ENCODE assay signal across 1 fruit fly cellular context in genomic region chr3L:15235289-15236080, dm6.
A peak's percentile ranks its signal among the peaks of the same experiment; 100 is the strongest.
TF ChIP-seq lines count a peak whose summit lies in the region.

Gene Tollo, plus strand, starts transcription at chr3L:15235619.

TF ChIP-seq in whole organism, embryonic, 481 proteins besides CTCF, POLR2A, EP300 and RAD21 (continued from another document and continues in another):
- 0 out of 2 replicates have a peak, but pooled peaks have one; percentile 28 for TF ChIP-seq CG14667 (GFP tag; IDR thresholded peaks at IDR 0.05; lab: Robert Waterston, UW)
- no peak for TF ChIP-seq Nf-YA (GFP tag; IDR thresholded peaks at IDR 0.05; lab: Robert Waterston, UW)
- TF ChIP-seq tup (GFP tag; optimal IDR thresholded peaks at IDR 0.05; lab: Kevin White, UChicago) = no peak
- TF ChIP-seq dan (GFP tag; IDR thresholded peaks at IDR 0.05; lab: Robert Waterston, UW) = no peak
- peak; percentile 66; the same call in 2 of the 3 replicates for TF ChIP-seq CG14860 (GFP tag; IDR thresholded peaks at IDR 0.05; lab: Robert Waterston, UW; ENCODE audit: partially characterized antibody)
- peak; percentile 22 for TF ChIP-seq kah (GFP tag; optimal IDR thresholded peaks at IDR 0.05; lab: Kevin White, UChicago)
- no peak for TF ChIP-seq Atf6 (GFP tag; IDR thresholded peaks at IDR 0.05; lab: Robert Waterston, UW)
- TF ChIP-seq pzg (GFP tag; optimal IDR thresholded peaks at IDR 0.05; lab: Kevin White, UChicago) = no peak
- no peak for TF ChIP-seq YL-1 (GFP tag; optimal IDR thresholded peaks at IDR 0.05; lab: Kevin White, UChicago)
- no peak for TF ChIP-seq CG3838 (GFP tag; optimal IDR thresholded peaks at IDR 0.05; lab: Kevin White, UChicago)
- no peak for TF ChIP-seq gfzf (GFP tag; optimal IDR thresholded peaks at IDR 0.05; lab: Kevin White, UChicago)
- peak; percentile 16 for TF ChIP-seq CG13424 (tag; optimal IDR thresholded peaks at IDR 0.05; lab: Kevin White, UChicago)
- no peak for TF ChIP-seq PHDP (tag; optimal IDR thresholded peaks at IDR 0.05; lab: Kevin White, UChicago)
- TF ChIP-seq jigr1 (GFP tag; IDR thresholded peaks at IDR 0.05; lab: Robert Waterston, UW) = no peak
- TF ChIP-seq dati (GFP tag; IDR thresholded peaks at IDR 0.05; lab: Robert Waterston, UW) = no peak
- TF ChIP-seq repo (GFP tag; optimal IDR thresholded peaks at IDR 0.05; lab: Kevin White, UChicago) = no peak
- no peak for TF ChIP-seq Hey (tag; optimal IDR thresholded peaks at IDR 0.05; lab: Kevin White, UChicago)
- TF ChIP-seq chn (GFP tag; optimal IDR thresholded peaks at IDR 0.05; lab: Kevin White, UChicago) = peak; percentile 48
- no peak for TF ChIP-seq CG10267 (tag; optimal IDR thresholded peaks at IDR 0.05; lab: Kevin White, UChicago)
- TF ChIP-seq Bgb (GFP tag; IDR thresholded peaks at IDR 0.05; lab: Robert Waterston, UW; ENCODE audit: partially characterized antibody) = peak; percentile 82
- no peak for TF ChIP-seq CG10979 (tag; optimal IDR thresholded peaks at IDR 0.05; lab: Kevin White, UChicago)
- TF ChIP-seq CG1233 (GFP tag; optimal IDR thresholded peaks at IDR 0.05; lab: Kevin White, UChicago) = peak; percentile 20
- no peak for TF ChIP-seq CG12769 (tag; optimal IDR thresholded peaks at IDR 0.05; lab: Kevin White, UChicago)
- peak; percentile 70 for TF ChIP-seq zen (tag; optimal IDR thresholded peaks at IDR 0.05; lab: Kevin White, UChicago)
- TF ChIP-seq Gug (GFP tag; IDR thresholded peaks at IDR 0.05; lab: Robert Waterston, UW) = peak; percentile 69; the same call in 3 of the 4 replicates
- peak; percentile 92 for TF ChIP-seq chm (GFP tag; IDR thresholded peaks at IDR 0.05; lab: Robert Waterston, UW)
- TF ChIP-seq caup (GFP tag; optimal IDR thresholded peaks at IDR 0.05; lab: Kevin White, UChicago; ENCODE audit: severe bottlenecking) = peak; percentile 4
- no peak for TF ChIP-seq Bdp1 (GFP tag; optimal IDR thresholded peaks at IDR 0.05; lab: Kevin White, UChicago)
- peak; percentile 7 for TF ChIP-seq CG6654 (GFP tag; optimal IDR thresholded peaks at IDR 0.05; lab: Kevin White, UChicago)
- no peak for TF ChIP-seq wdn (GFP tag; IDR thresholded peaks at IDR 0.05; lab: Robert Waterston, UW)
- peak; percentile 34 for TF ChIP-seq CG33213 (GFP tag; optimal IDR thresholded peaks at IDR 0.05; lab: Kevin White, UChicago)
- TF ChIP-seq D19B (GFP tag; optimal IDR thresholded peaks at IDR 0.05; lab: Kevin White, UChicago) = no peak
- TF ChIP-seq nau (GFP tag; optimal IDR thresholded peaks at IDR 0.05; lab: Kevin White, UChicago) = no peak
- TF ChIP-seq Jarid2 (GFP tag; optimal IDR thresholded peaks at IDR 0.05; lab: Kevin White, UChicago) = peak; percentile 100
- no peak for TF ChIP-seq abd-A (tag; optimal IDR thresholded peaks at IDR 0.05; lab: Kevin White, UChicago)
- TF ChIP-seq hbn (GFP tag; IDR thresholded peaks at IDR 0.05; lab: Robert Waterston, UW; ENCODE audit: partially characterized antibody) = no peak
- no peak for TF ChIP-seq Chrac-16 (GFP tag; optimal IDR thresholded peaks at IDR 0.05; lab: Kevin White, UChicago)
- TF ChIP-seq GATAe (GFP tag; conservative IDR thresholded peaks at IDR 0.05; lab: Robert Waterston, UW) = no peak
- TF ChIP-seq eve (GFP tag; optimal IDR thresholded peaks at IDR 0.05; lab: Kevin White, UChicago) = no peak
- no peak for TF ChIP-seq ham (GFP tag; IDR thresholded peaks at IDR 0.05; lab: Robert Waterston, UW)
- peak; percentile 87 for TF ChIP-seq sens (GFP tag; lab: Kevin White, UChicago)
- TF ChIP-seq Sry-β (GFP tag; optimal IDR thresholded peaks at IDR 0.05; lab: Kevin White, UChicago) = no peak
- TF ChIP-seq mirr (GFP tag; optimal IDR thresholded peaks at IDR 0.05; lab: Kevin White, UChicago) = no peak
- peak; percentile 29; the same call in 1 of the 3 replicates for TF ChIP-seq Aef1 (GFP tag; IDR thresholded peaks at IDR 0.05; lab: Robert Waterston, UW)
- TF ChIP-seq schlank (tag; optimal IDR thresholded peaks at IDR 0.05; lab: Kevin White, UChicago) = no peak
- TF ChIP-seq CG10431 (GFP tag; optimal IDR thresholded peaks at IDR 0.05; lab: Kevin White, UChicago) = no peak
- TF ChIP-seq Meics (GFP tag; optimal IDR thresholded peaks at IDR 0.05; lab: Kevin White, UChicago) = no peak
- TF ChIP-seq CG9609 (GFP tag; optimal IDR thresholded peaks at IDR 0.05; lab: Kevin White, UChicago) = peak; percentile 47
- TF ChIP-seq fd102C (GFP tag; optimal IDR thresholded peaks at IDR 0.05; lab: Kevin White, UChicago) = peak; percentile 30
- no peak for TF ChIP-seq CG17612 (GFP tag; IDR thresholded peaks at IDR 0.05; lab: Robert Waterston, UW)
- no peak for TF ChIP-seq en (GFP tag; optimal IDR thresholded peaks at IDR 0.05; lab: Kevin White, UChicago)
- TF ChIP-seq B-H2 (GFP tag; optimal IDR thresholded peaks at IDR 0.05; lab: Kevin White, UChicago) = no peak
- TF ChIP-seq CG13296 (GFP tag; optimal IDR thresholded peaks at IDR 0.05; lab: Kevin White, UChicago) = no peak
- no peak; the same call in 1 of the 2 replicates for TF ChIP-seq H2.0 (GFP tag; IDR thresholded peaks at IDR 0.05; lab: Robert Waterston, UW)
- peak; percentile 28 for TF ChIP-seq CG9817 (tag; optimal IDR thresholded peaks at IDR 0.05; lab: Kevin White, UChicago)
- peak; percentile 55 for TF ChIP-seq Rx (GFP tag; IDR thresholded peaks at IDR 0.05; lab: Robert Waterston, UW)
- peak; percentile 37 for TF ChIP-seq sob (GFP tag; IDR thresholded peaks at IDR 0.05; lab: Robert Waterston, UW)
- peak; percentile 65 to 76 for TF ChIP-seq Trl (optimal IDR thresholded peaks at IDR 0.05; lab: Kevin White, UChicago)
- peak; percentile 22 for TF ChIP-seq Trl (GFP tag; optimal IDR thresholded peaks at IDR 0.05; lab: Kevin White, UChicago)
- no peak for TF ChIP-seq CG4854 (GFP tag; optimal IDR thresholded peaks at IDR 0.05; lab: Kevin White, UChicago)
- no peak for TF ChIP-seq klu (GFP tag; IDR thresholded peaks at IDR 0.05; lab: Robert Waterston, UW)
- TF ChIP-seq CG3995 (GFP tag; optimal IDR thresholded peaks at IDR 0.05; lab: Kevin White, UChicago) = no peak
- TF ChIP-seq Lpt (GFP tag; optimal IDR thresholded peaks at IDR 0.05; lab: Kevin White, UChicago) = no peak
- no peak for TF ChIP-seq Dref (GFP tag; IDR thresholded peaks at IDR 0.05; lab: Robert Waterston, UW)
- no peak for TF ChIP-seq p53 (GFP tag; optimal IDR thresholded peaks at IDR 0.05; lab: Kevin White, UChicago)
- no peak for TF ChIP-seq CG4820 (GFP tag; optimal IDR thresholded peaks at IDR 0.05; lab: Kevin White, UChicago)
- TF ChIP-seq sr (GFP tag; IDR thresholded peaks at IDR 0.05; lab: Robert Waterston, UW) = no peak
- TF ChIP-seq CG10366 (GFP tag; IDR thresholded peaks at IDR 0.05; lab: Robert Waterston, UW) = peak; percentile 39; the same call in 1 of the 2 replicates
- TF ChIP-seq vnd (GFP tag; IDR thresholded peaks at IDR 0.05; lab: Robert Waterston, UW; ENCODE audit: partially characterized antibody) = 0 out of 3 replicates have a peak, but pooled peaks have one; percentile 38
- no peak for TF ChIP-seq Kr (GFP tag; optimal IDR thresholded peaks at IDR 0.05; lab: Kevin White, UChicago)
- TF ChIP-seq exex (tag; optimal IDR thresholded peaks at IDR 0.05; lab: Kevin White, UChicago) = no peak
- peak; percentile 93 for TF ChIP-seq Ets65A (GFP tag; lab: Kevin White, UChicago)
- TF ChIP-seq pho (GFP tag; optimal IDR thresholded peaks at IDR 0.05; lab: Kevin White, UChicago) = peak; percentile 51
- no peak for TF ChIP-seq CG31388 (GFP tag; optimal IDR thresholded peaks at IDR 0.05; lab: Kevin White, UChicago)
- no peak for TF ChIP-seq CG3065 (GFP tag; optimal IDR thresholded peaks at IDR 0.05; lab: Kevin White, UChicago)
- no peak for TF ChIP-seq CG18262 (tag; optimal IDR thresholded peaks at IDR 0.05; lab: Kevin White, UChicago)
- no peak for TF ChIP-seq CG13123 (GFP tag; optimal IDR thresholded peaks at IDR 0.05; lab: Kevin White, UChicago)
- no peak for TF ChIP-seq cwo (GFP tag; optimal IDR thresholded peaks at IDR 0.05; lab: Kevin White, UChicago)
- peak; percentile 95 for TF ChIP-seq chinmo (GFP tag; IDR thresholded peaks at IDR 0.05; lab: Robert Waterston, UW; ENCODE audit: partially characterized antibody)
- no peak for TF ChIP-seq CG1024 (GFP tag; IDR thresholded peaks at IDR 0.05; lab: Robert Waterston, UW)
- TF ChIP-seq H15 (GFP tag; IDR thresholded peaks at IDR 0.05; lab: Robert Waterston, UW) = no peak
- TF ChIP-seq emc (GFP tag; optimal IDR thresholded peaks at IDR 0.05; lab: Kevin White, UChicago) = no peak
- TF ChIP-seq Sin3A (optimal IDR thresholded peaks at IDR 0.05; lab: Kevin White, UChicago) = no peak
- no peak for TF ChIP-seq CG34376 (GFP tag; optimal IDR thresholded peaks at IDR 0.05; lab: Kevin White, UChicago)
- peak; percentile 29; the same call in 1 of the 2 replicates for TF ChIP-seq CG6272 (GFP tag; IDR thresholded peaks at IDR 0.05; lab: Robert Waterston, UW)
- no peak for TF ChIP-seq CG8290 (GFP tag; optimal IDR thresholded peaks at IDR 0.05; lab: Kevin White, UChicago)
- TF ChIP-seq CG8290 (tag; optimal IDR thresholded peaks at IDR 0.05; lab: Kevin White, UChicago) = peak in 1 of 2 experiments; percentile 50
- peak; percentile 65 for TF ChIP-seq CG32532 (GFP tag; IDR thresholded peaks at IDR 0.05; lab: Robert Waterston, UW)
- TF ChIP-seq Eip74EF (GFP tag; optimal IDR thresholded peaks at IDR 0.05; lab: Kevin White, UChicago) = no peak
- peak; percentile 40 for TF ChIP-seq pnt (GFP tag; optimal IDR thresholded peaks at IDR 0.05; lab: Kevin White, UChicago)
- no peak for TF ChIP-seq CG1832 (GFP tag; optimal IDR thresholded peaks at IDR 0.05; lab: Kevin White, UChicago)
- no peak for TF ChIP-seq ERR (GFP tag; optimal IDR thresholded peaks at IDR 0.05; lab: Kevin White, UChicago)
- TF ChIP-seq esg (GFP tag; conservative IDR thresholded peaks at IDR 0.05; lab: Robert Waterston, UW) = no peak; the same call in 1 of the 2 replicates
- no peak for TF ChIP-seq Neu2 (GFP tag; optimal IDR thresholded peaks at IDR 0.05; lab: Kevin White, UChicago; ENCODE audit: borderline replicate concordance)
- peak; percentile 1 for TF ChIP-seq CG12219 (GFP tag; optimal IDR thresholded peaks at IDR 0.05; lab: Kevin White, UChicago)
- no peak for TF ChIP-seq CG16779 (GFP tag; IDR thresholded peaks at IDR 0.05; lab: Robert Waterston, UW)
- TF ChIP-seq CG2875 (GFP tag; optimal IDR thresholded peaks at IDR 0.05; lab: Kevin White, UChicago) = no peak
- TF ChIP-seq CG6813 (GFP tag; optimal IDR thresholded peaks at IDR 0.05; lab: Kevin White, UChicago) = no peak
- TF ChIP-seq Dip2 (GFP tag; IDR thresholded peaks at IDR 0.05; lab: Robert Waterston, UW) = no peak
- TF ChIP-seq CG3407 (GFP tag; optimal IDR thresholded peaks at IDR 0.05; lab: Kevin White, UChicago) = no peak
- TF ChIP-seq CG17361 (GFP tag; IDR thresholded peaks at IDR 0.05; lab: Robert Waterston, UW) = no peak
- no peak for TF ChIP-seq Lhr (GFP tag; optimal IDR thresholded peaks at IDR 0.05; lab: Kevin White, UChicago)
- no peak for TF ChIP-seq CG15601 (tag; optimal IDR thresholded peaks at IDR 0.05; lab: Kevin White, UChicago)
- TF ChIP-seq tin (GFP tag; optimal IDR thresholded peaks at IDR 0.05; lab: Kevin White, UChicago) = no peak
- TF ChIP-seq phol (tag; optimal IDR thresholded peaks at IDR 0.05; lab: Kevin White, UChicago) = peak; percentile 45
- no peak for TF ChIP-seq fd64A (GFP tag; optimal IDR thresholded peaks at IDR 0.05; lab: Kevin White, UChicago)
- no peak for TF ChIP-seq Mrtf (GFP tag; IDR thresholded peaks at IDR 0.05; lab: Robert Waterston, UW)
- no peak for TF ChIP-seq scrt (GFP tag; optimal IDR thresholded peaks at IDR 0.05; lab: Kevin White, UChicago)
- no peak for TF ChIP-seq cad (GFP tag; optimal IDR thresholded peaks at IDR 0.05; lab: Kevin White, UChicago)
- TF ChIP-seq salm (tag; optimal IDR thresholded peaks at IDR 0.05; lab: Kevin White, UChicago) = no peak
- no peak for TF ChIP-seq CG7357 (GFP tag; IDR thresholded peaks at IDR 0.05; lab: Robert Waterston, UW)
- no peak for TF ChIP-seq Hr51 (GFP tag; optimal IDR thresholded peaks at IDR 0.05; lab: Kevin White, UChicago)
- TF ChIP-seq CG10209 (GFP tag; optimal IDR thresholded peaks at IDR 0.05; lab: Kevin White, UChicago) = no peak
- no peak for TF ChIP-seq Optix (GFP tag; IDR thresholded peaks at IDR 0.05; lab: Robert Waterston, UW)
- TF ChIP-seq Oaz (GFP tag; IDR thresholded peaks at IDR 0.05; lab: Robert Waterston, UW) = no peak
- TF ChIP-seq Fer1 (GFP tag; optimal IDR thresholded peaks at IDR 0.05; lab: Kevin White, UChicago) = no peak
- TF ChIP-seq so (GFP tag; IDR thresholded peaks at IDR 0.05; lab: Robert Waterston, UW) = no peak
- no peak for TF ChIP-seq Dad (GFP tag; optimal IDR thresholded peaks at IDR 0.05; lab: Kevin White, UChicago)
- no peak for TF ChIP-seq Abd-B (GFP tag; optimal IDR thresholded peaks at IDR 0.05; lab: Kevin White, UChicago)
- TF ChIP-seq CG2129 (GFP tag; IDR thresholded peaks at IDR 0.05; lab: Robert Waterston, UW; ENCODE audit: partially characterized antibody) = no peak
- no peak for TF ChIP-seq nerfin-1 (tag; optimal IDR thresholded peaks at IDR 0.05; lab: Kevin White, UChicago)
- TF ChIP-seq unc-4 (GFP tag; IDR thresholded peaks at IDR 0.05; lab: Robert Waterston, UW; ENCODE audit: partially characterized antibody) = peak; percentile 23; the same call in 1 of the 2 replicates
- TF ChIP-seq Dll (GFP tag; IDR thresholded peaks at IDR 0.05; lab: Robert Waterston, UW; ENCODE audit: partially characterized antibody) = 0 out of 4 replicates have a peak, but pooled peaks have one; percentile 20
- peak; percentile 8 for TF ChIP-seq ac (GFP tag; optimal IDR thresholded peaks at IDR 0.05; lab: Kevin White, UChicago)
- TF ChIP-seq Hsf (GFP tag; optimal IDR thresholded peaks at IDR 0.05; lab: Kevin White, UChicago) = no peak
- TF ChIP-seq Xbp1 (GFP tag; optimal IDR thresholded peaks at IDR 0.05; lab: Kevin White, UChicago) = peak; percentile 47
- peak; percentile 48; the same call in 1 of the 2 replicates for TF ChIP-seq CG3847 (GFP tag; IDR thresholded peaks at IDR 0.05; lab: Robert Waterston, UW)
- TF ChIP-seq lmd (GFP tag; IDR thresholded peaks at IDR 0.05; lab: Robert Waterston, UW) = 0 out of 2 replicates have a peak, but pooled peaks have one; percentile 49
- no peak for TF ChIP-seq Bteb2 (GFP tag; optimal IDR thresholded peaks at IDR 0.05; lab: Kevin White, UChicago)
- TF ChIP-seq Hand (GFP tag; optimal IDR thresholded peaks at IDR 0.05; lab: Kevin White, UChicago) = no peak
- no peak for TF ChIP-seq Hmx (GFP tag; optimal IDR thresholded peaks at IDR 0.05; lab: Kevin White, UChicago)
- no peak for TF ChIP-seq CG18764 (GFP tag; optimal IDR thresholded peaks at IDR 0.05; lab: Kevin White, UChicago)
- TF ChIP-seq B-H1 (GFP tag; IDR thresholded peaks at IDR 0.05; lab: Robert Waterston, UW) = no peak
- no peak for TF ChIP-seq run (tag; optimal IDR thresholded peaks at IDR 0.05; lab: Kevin White, UChicago)
- TF ChIP-seq dysf (GFP tag; IDR thresholded peaks at IDR 0.05; lab: Robert Waterston, UW) = peak; percentile 61
